Fruit fly (Drosophila melanogaster) whole organism, embryonic: ENCODE measurements around the gene Mbs.

ENCODE experiments used
- Atf6 ChIP-seq: fragments of 200-800 bp; sonication (Bioruptor generic); IDR thresholded peaks from 2 replicates; pipeline ENCODE4 v1.3.6; 2022; ENCODE audit warnings: missing biosample characterization, missing genetic modification characterization
- CG10267 ChIP-seq: fragments of 200-800 bp; sonication (Bioruptor generic); optimal IDR thresholded peaks from 2 replicates; lab custom pipeline; 2018; ENCODE audit warnings: missing biosample characterization, mild to moderate bottlenecking, missing genetic modification characterization, moderate library complexity
- CG10366 ChIP-seq: fragments of 200-800 bp; sonication (Bioruptor generic); IDR thresholded peaks from 2 replicates; pipeline ENCODE4 v1.3.6; 2022; ENCODE audit warnings: missing biosample characterization, missing genetic modification characterization
- CG11247 ChIP-seq: fragments of 200-800 bp; sonication (Bioruptor generic); IDR thresholded peaks from 2 replicates; pipeline ENCODE4 v1.3.6; 2022; ENCODE audit warnings: missing biosample characterization, missing genetic modification characterization
- CG14965 ChIP-seq: fragments of 200-800 bp; sonication (Bioruptor generic); optimal IDR thresholded peaks from 2 replicates; lab custom pipeline; 2016; ENCODE audit warnings: missing biosample characterization, missing genetic modification characterization, borderline replicate concordance
- CG17328 ChIP-seq: fragments of 200-800 bp; sonication (Bioruptor generic); IDR thresholded peaks from 2 replicates; pipeline ENCODE4 v1.3.6; 2022; ENCODE audit warnings: missing biosample characterization, missing genetic modification characterization
- CG18262 ChIP-seq: fragments of 200-800 bp; optimal IDR thresholded peaks from 3 replicates; lab custom pipeline; 2019; ENCODE audit warnings: missing biosample characterization, mild to moderate bottlenecking, missing genetic modification characterization, moderate library complexity
- CG2120 ChIP-seq: fragments of 200-800 bp; sonication (Bioruptor generic); optimal IDR thresholded peaks from 3 replicates; lab custom pipeline; 2016; ENCODE audit warnings: missing biosample characterization, missing genetic modification characterization
- CG32532 ChIP-seq: fragments of 200-800 bp; sonication (Bioruptor generic); IDR thresholded peaks from 2 replicates; pipeline ENCODE4 v1.3.6; 2022; ENCODE audit warnings: missing biosample characterization, missing genetic modification characterization
- CG4820 ChIP-seq: fragments of 200-800 bp; sonication (Bioruptor generic); optimal IDR thresholded peaks from 3 replicates; lab custom pipeline; 2016; ENCODE audit warnings: missing biosample characterization, missing genetic modification characterization
- CG5953 ChIP-seq: fragments of 200-800 bp; sonication (Bioruptor generic); IDR thresholded peaks from 2 replicates; pipeline ENCODE4 v1.3.6; 2022; ENCODE audit warnings: missing biosample characterization, missing genetic modification characterization
- CG6683 ChIP-seq: fragments of 200-800 bp; sonication (Bioruptor generic); optimal IDR thresholded peaks from 2 replicates; lab custom pipeline; 2017; ENCODE audit warnings: missing biosample characterization, mild to moderate bottlenecking, missing genetic modification characterization, missing genetic modification reagents
- CG6689 ChIP-seq: fragments of 200-800 bp; sonication (Bioruptor generic); IDR thresholded peaks from 2 replicates; pipeline ENCODE4 v1.3.6; 2022; ENCODE audit warnings: missing biosample characterization, missing genetic modification characterization
- CG8290 ChIP-seq, 3 experiments: fragments of 200-800 bp; sonication (Bioruptor generic); optimal IDR thresholded peaks; 2 replicates each; lab custom pipeline; 2016 to 2019; ENCODE audit warnings: missing biosample characterization in 3 of 3, missing genetic modification characterization in 3 of 3, mild to moderate bottlenecking in 2 of 3, moderate library complexity in 1 of 3
- CTCF ChIP-seq: fragments of 200-800 bp; sonication (Bioruptor generic); optimal IDR thresholded peaks from 2 replicates; lab custom pipeline; 2017; ENCODE audit warnings: missing biosample characterization, mild to moderate bottlenecking, missing genetic modification characterization, moderate library complexity
- Camta ChIP-seq: fragments of 200-800 bp; sonication (Bioruptor generic); optimal IDR thresholded peaks from 2 replicates; lab custom pipeline; 2016; ENCODE audit warnings: missing biosample characterization, missing genetic modification characterization
- Deaf1 ChIP-seq: fragments of 200-800 bp; optimal IDR thresholded peaks from 3 replicates; lab custom pipeline; 2019; ENCODE audit warnings: missing biosample characterization, mild to moderate bottlenecking, missing genetic modification characterization, moderate library complexity
- Drgx ChIP-seq: fragments of 200-800 bp; sonication (Bioruptor generic); IDR thresholded peaks from 2 replicates; pipeline ENCODE4 v1.3.6; 2022; ENCODE audit warnings: missing biosample characterization, missing genetic modification characterization
- Eip74EF ChIP-seq, 2 experiments: fragments of 200-800 bp in 1 of 2; fragments of >200 bp in 1 of 2; sonication (Bioruptor generic) in 1 of 2; optimal IDR thresholded peaks; 2 replicates each; lab custom pipeline; 2017 to 2019; ENCODE audit warnings: missing biosample characterization in 2 of 2, missing genetic modification characterization in 2 of 2, mild to moderate bottlenecking in 1 of 2, moderate library complexity in 1 of 2
- HLH3B ChIP-seq: fragments of 200-800 bp; sonication (Bioruptor generic); IDR thresholded peaks from 2 replicates; pipeline ENCODE4 v1.3.6; 2022; ENCODE audit warnings: missing biosample characterization, missing genetic modification characterization
- Hr51 ChIP-seq, 2 experiments: fragments of 200-800 bp; sonication (Bioruptor generic); optimal IDR thresholded peaks; 2 replicates in 1 of 2; 3 replicates in 1 of 2; lab custom pipeline; 2016 to 2018; ENCODE audit warnings: missing biosample characterization in 2 of 2, missing genetic modification characterization in 2 of 2, mild to moderate bottlenecking in 1 of 2, moderate library complexity in 1 of 2
- Hr78 ChIP-seq, 2 experiments: fragments of 200-800 bp in 1 of 2; fragments of >200 bp in 1 of 2; sonication (Bioruptor generic) in 1 of 2; optimal IDR thresholded peaks; 2 replicates each; lab custom pipeline; 2017 to 2019; ENCODE audit warnings: missing biosample characterization in 2 of 2, missing genetic modification characterization in 2 of 2, mild to moderate bottlenecking in 1 of 2, moderate library complexity in 1 of 2
- Jarid2 ChIP-seq: fragments of 200-800 bp; sonication (Bioruptor generic); optimal IDR thresholded peaks from 3 replicates; lab custom pipeline; 2017; ENCODE audit warnings: mild to moderate bottlenecking, missing biosample characterization, missing genetic modification reagents, missing genetic modification characterization
- Mad ChIP-seq: fragments of 200-800 bp; sonication (Bioruptor generic); optimal IDR thresholded peaks from 2 replicates; lab custom pipeline; 2016; ENCODE audit warnings: missing biosample characterization, missing genetic modification characterization
- Myb ChIP-seq: fragments of 200-800 bp; sonication (Bioruptor generic); optimal IDR thresholded peaks from 2 replicates; lab custom pipeline; 2016; ENCODE audit warnings: missing biosample characterization, missing genetic modification characterization
- Oli ChIP-seq: fragments of 200-800 bp; sonication (Bioruptor generic); optimal IDR thresholded peaks from 2 replicates; lab custom pipeline; 2018; ENCODE audit warnings: missing biosample characterization, mild to moderate bottlenecking, missing genetic modification characterization, moderate library complexity
- Rfx ChIP-seq: fragments of 200-800 bp; sonication (Bioruptor generic); IDR thresholded peaks from 2 replicates; pipeline ENCODE4 v1.3.6; 2022; ENCODE audit warnings: missing biosample characterization, missing genetic modification characterization
- abd-A ChIP-seq: fragments of 200-800 bp; sonication (Bioruptor generic); optimal IDR thresholded peaks from 3 replicates; lab custom pipeline; 2019; ENCODE audit warnings: missing biosample characterization, mild to moderate bottlenecking, missing genetic modification characterization, moderate library complexity
- bab2 ChIP-seq: fragments of 200-800 bp; sonication (Bioruptor generic); optimal IDR thresholded peaks from 2 replicates; lab custom pipeline; 2016; ENCODE audit warnings: missing biosample characterization, missing genetic modification characterization
- bowl ChIP-seq: fragments of 200-800 bp; sonication (Bioruptor generic); IDR thresholded peaks from 2 replicates; pipeline ENCODE4 v1.3.6; 2022; ENCODE audit warnings: missing biosample characterization, missing genetic modification characterization
- dan ChIP-seq: fragments of 200-800 bp; sonication (Bioruptor generic); IDR thresholded peaks from 2 replicates; pipeline ENCODE4 v1.3.6; 2022; ENCODE audit warnings: missing biosample characterization, missing genetic modification characterization
- eve ChIP-seq, 2 experiments: fragments of >200 bp; optimal IDR thresholded peaks; 2 replicates each; lab custom pipeline; 2017; ENCODE audit warnings: missing biosample characterization in 2 of 2, missing genetic modification characterization in 2 of 2
- exex ChIP-seq: fragments of 200-800 bp; sonication (Bioruptor generic); optimal IDR thresholded peaks from 4 replicates; lab custom pipeline; 2018; ENCODE audit warnings: missing biosample characterization, mild to moderate bottlenecking, missing genetic modification characterization, moderate library complexity
- eyg ChIP-seq: fragments of 200-800 bp; sonication (Bioruptor generic); optimal IDR thresholded peaks from 3 replicates; lab custom pipeline; 2016; ENCODE audit warnings: missing biosample characterization, missing genetic modification characterization
- fd64A ChIP-seq: fragments of 200-800 bp; sonication (Bioruptor generic); optimal IDR thresholded peaks from 3 replicates; lab custom pipeline; 2018; ENCODE audit warnings: missing biosample characterization, mild to moderate bottlenecking, missing genetic modification characterization
- fd96Cb ChIP-seq: fragments of 200-800 bp; sonication (Bioruptor generic); optimal IDR thresholded peaks from 2 replicates; lab custom pipeline; 2018; ENCODE audit warnings: missing biosample characterization, mild to moderate bottlenecking, missing genetic modification characterization, moderate library complexity
- kni ChIP-seq: fragments of 200-800 bp; sonication (Bioruptor generic); optimal IDR thresholded peaks from 3 replicates; lab custom pipeline; 2017; ENCODE audit warnings: mild to moderate bottlenecking, missing biosample characterization, missing genetic modification reagents, missing genetic modification characterization
- nom ChIP-seq: fragments of 200-800 bp; sonication (Bioruptor generic); optimal IDR thresholded peaks from 2 replicates; lab custom pipeline; 2017; ENCODE audit warnings: missing biosample characterization, missing genetic modification characterization, mild to moderate bottlenecking, moderate library complexity, missing genetic modification reagents
- onecut ChIP-seq: fragments of 200-800 bp; sonication (Bioruptor generic); IDR thresholded peaks from 2 replicates; pipeline ENCODE4 v1.3.6; 2022; ENCODE audit warnings: missing biosample characterization, missing genetic modification characterization
- pan ChIP-seq, 4 experiments: fragments of >200 bp in 3 of 4; fragments of 200-800 bp in 1 of 4; sonication (Bioruptor generic) in 1 of 4; optimal IDR thresholded peaks in 3 of 4; IDR thresholded peaks in 1 of 4; 2 replicates each; pipeline versions ENCODE4 v1.3.6 to Lab custom; 2017 to 2022; ENCODE audit warnings: missing biosample characterization in 2 of 4, missing genetic modification characterization in 2 of 4, mixed read lengths in 1 of 4
- peb ChIP-seq: fragments of 200-800 bp; sonication (Bioruptor generic); IDR thresholded peaks from 2 replicates; pipeline ENCODE4 v1.3.6; 2022; ENCODE audit warnings: missing biosample characterization, missing genetic modification characterization
- pita ChIP-seq: fragments of 200-800 bp; sonication (Bioruptor generic); optimal IDR thresholded peaks from 2 replicates; lab custom pipeline; 2017; ENCODE audit warnings: missing biosample characterization, mild to moderate bottlenecking, missing genetic modification characterization
- stwl ChIP-seq: fragments of 200-800 bp; sonication (Bioruptor generic); optimal IDR thresholded peaks from 3 replicates; lab custom pipeline; 2018; ENCODE audit warnings: missing biosample characterization, mild to moderate bottlenecking, missing genetic modification characterization, moderate library complexity
- tap ChIP-seq: fragments of 200-800 bp; optimal IDR thresholded peaks from 3 replicates; lab custom pipeline; 2019; ENCODE audit warnings: missing biosample characterization, mild to moderate bottlenecking, missing genetic modification characterization, moderate library complexity
- ttk ChIP-seq: fragments of 200-800 bp; sonication (Bioruptor generic); IDR thresholded peaks from 2 replicates; pipeline ENCODE4 v2.1.2; 2022; ENCODE audit warnings: missing biosample characterization, missing genetic modification characterization
- vnd ChIP-seq: fragments of 200-800 bp; sonication (Bioruptor generic); IDR thresholded peaks from 3 replicates; pipeline ENCODE4 v1.3.6; 2022; ENCODE audit warnings: missing biosample characterization, missing genetic modification characterization; ENCODE audit not compliant: partially characterized antibody
- wek ChIP-seq: fragments of 200-800 bp; sonication (Bioruptor generic); optimal IDR thresholded peaks from 3 replicates; lab custom pipeline; 2018; ENCODE audit warnings: missing biosample characterization, mild to moderate bottlenecking, missing genetic modification characterization, moderate library complexity
- yki ChIP-seq: fragments of >200 bp; optimal IDR thresholded peaks from 3 replicates; lab custom pipeline; 2018
- z ChIP-seq: fragments of 200-800 bp; sonication (Bioruptor generic); IDR thresholded peaks from 3 replicates; pipeline ENCODE4 v1.3.6; 2022; ENCODE audit warnings: missing biosample characterization, missing genetic modification characterization

Mbs gene

dm6 chr3L:16045831-16046336, 5.9 kb upstream of the Mbs start (continued):
- TF ChIP-seq CG6689 (GFP tag; lab: Robert Waterston, UW): peak; percentile 94
- TF ChIP-seq fd96Cb (tag; lab: Kevin White, UChicago): peak; percentile 92
- TF ChIP-seq Atf6 (GFP tag; lab: Robert Waterston, UW): peak; percentile 96
- TF ChIP-seq Rfx (GFP tag; lab: Robert Waterston, UW): peak; percentile 93
- peak; percentile 84 for TF ChIP-seq bab2 (GFP tag; lab: Kevin White, UChicago)
- TF ChIP-seq Jarid2 (GFP tag; lab: Kevin White, UChicago): peak; percentile 41
- TF ChIP-seq Hr51 (GFP tag; optimal IDR thresholded peaks at IDR 0.05; lab: Kevin White, UChicago): peak; percentile 83 to 96
- peak; percentile 77; the same call in 2 of the 3 replicates for TF ChIP-seq z
- no peak for TF ChIP-seq pan (optimal IDR thresholded peaks at IDR 0.05; lab: Kevin White, UChicago)
- TF ChIP-seq pan (GFP tag; optimal IDR thresholded peaks at IDR 0.05 in 1 of 2, IDR thresholded peaks at IDR 0.05 in 1 of 2): peak in 1 of 2 experiments; percentile 93
- TF ChIP-seq dan (GFP tag; lab: Robert Waterston, UW): no peak
- peak; percentile 73 for TF ChIP-seq CG5953
- peak in 1 of 2 experiments; percentile 94 for TF ChIP-seq eve (GFP tag; optimal IDR thresholded peaks at IDR 0.05; lab: Kevin White, UChicago)
- TF ChIP-seq Camta (GFP tag; lab: Kevin White, UChicago): peak; percentile 87
- TF ChIP-seq CG6683: peak; percentile 83
- TF ChIP-seq stwl: peak; percentile 39
- TF ChIP-seq Deaf1 (tag; lab: Kevin White, UChicago): no peak
- no peak for TF ChIP-seq kni (GFP tag; lab: Kevin White, UChicago)
- peak; percentile 96 for TF ChIP-seq CG32532 (GFP tag; lab: Robert Waterston, UW)
- TF ChIP-seq CG10267: peak; percentile 90
- TF ChIP-seq exex (tag; lab: Kevin White, UChicago): peak; percentile 77
- peak; percentile 39 for TF ChIP-seq CTCF (GFP tag; lab: Kevin White, UChicago)
- TF ChIP-seq Mad (GFP tag; lab: Kevin White, UChicago): peak; percentile 88
- TF ChIP-seq yki (lab: Kevin White, UChicago): no peak
- TF ChIP-seq eyg (GFP tag; lab: Kevin White, UChicago): peak; percentile 88
- peak; percentile 97 for TF ChIP-seq Drgx
- TF ChIP-seq HLH3B (GFP tag; lab: Robert Waterston, UW): peak; percentile 90
- peak; percentile 85; the same call in 1 of the 2 replicates for TF ChIP-seq bowl (GFP tag; lab: Robert Waterston, UW)
- TF ChIP-seq peb (GFP tag; lab: Robert Waterston, UW): peak; percentile 81
- TF ChIP-seq CG11247 (GFP tag; lab: Robert Waterston, UW): peak; percentile 87
- TF ChIP-seq vnd (GFP tag; lab: Robert Waterston, UW): no peak
- TF ChIP-seq ttk: peak; percentile 85
- peak; percentile 89 for TF ChIP-seq CG10366 (GFP tag; lab: Robert Waterston, UW)
- peak; percentile 41 for TF ChIP-seq abd-A
- TF ChIP-seq CG14965 (GFP tag; lab: Kevin White, UChicago): peak; percentile 28
- TF ChIP-seq CG18262 (tag; lab: Kevin White, UChicago): peak; percentile 95
- peak; percentile 95 for TF ChIP-seq CG2120 (GFP tag; lab: Kevin White, UChicago)
- peak; percentile 75 for TF ChIP-seq wek (GFP tag; lab: Kevin White, UChicago)
- peak; percentile 92 for TF ChIP-seq tap (tag; lab: Kevin White, UChicago)
- peak; percentile 78 for TF ChIP-seq CG8290 (GFP tag; optimal IDR thresholded peaks at IDR 0.05; lab: Kevin White, UChicago)
- TF ChIP-seq CG8290 (tag; optimal IDR thresholded peaks at IDR 0.05; lab: Kevin White, UChicago): peak in 1 of 2 experiments; percentile 94
- TF ChIP-seq CG4820 (GFP tag; lab: Kevin White, UChicago): peak; percentile 87
- peak in 1 of 2 experiments; percentile 91 for TF ChIP-seq Eip74EF (GFP tag; optimal IDR thresholded peaks at IDR 0.05; lab: Kevin White, UChicago)
- peak in 1 of 2 experiments; percentile 72 for TF ChIP-seq Hr78 (GFP tag; optimal IDR thresholded peaks at IDR 0.05; lab: Kevin White, UChicago)
- peak; percentile 72 for TF ChIP-seq fd64A (GFP tag; lab: Kevin White, UChicago)
- TF ChIP-seq Oli: peak; percentile 93
- peak; percentile 62 for TF ChIP-seq onecut (GFP tag; lab: Robert Waterston, UW)
- peak; percentile 73 for TF ChIP-seq Myb (GFP tag; lab: Kevin White, UChicago)
- TF ChIP-seq pita (GFP tag; lab: Kevin White, UChicago): no peak
- peak; percentile 89 for TF ChIP-seq nom (GFP tag; lab: Kevin White, UChicago)
- peak; percentile 94 for TF ChIP-seq CG17328 (GFP tag; lab: Robert Waterston, UW)
